Fruit fly (Drosophila melanogaster): ENCODE results near the gene yellow-e.

DNA sequence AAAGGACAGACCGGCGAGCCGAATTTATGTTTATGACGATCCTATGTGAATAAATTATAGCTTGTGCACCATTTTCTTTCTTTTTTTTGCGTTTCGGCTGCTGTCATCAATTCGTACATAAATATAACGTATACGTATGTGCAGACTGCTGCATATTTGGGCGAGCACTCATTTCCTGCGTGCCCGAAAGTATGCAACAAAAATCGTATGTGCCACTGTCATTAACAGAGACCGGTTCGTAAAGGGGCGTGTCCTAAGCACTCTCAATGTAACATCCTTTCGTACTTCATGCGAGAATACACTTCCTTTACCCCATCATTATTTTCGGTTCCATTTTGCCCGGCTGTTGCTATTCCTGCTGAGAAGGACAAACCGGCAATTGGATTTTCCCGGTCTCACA lies 55.0 kb downstream of the yellow-e start:
- no peak for TF ChIP-seq CrebA (GFP tag; optimal IDR thresholded peaks at IDR 0.05; ENCODE audit: borderline replicate concordance)
- peak; percentile 48 for TF ChIP-seq N (GFP tag; optimal IDR thresholded peaks at IDR 0.05)
- no peak for TF ChIP-seq psq (GFP tag; optimal IDR thresholded peaks at IDR 0.05)
- no peak for TF ChIP-seq Hnf4 (GFP tag; optimal IDR thresholded peaks at IDR 0.05)
- no peak for TF ChIP-seq Jra (GFP tag; optimal IDR thresholded peaks at IDR 0.05)

Data from whole organism, wandering third instar larva.